Fruit fly (Drosophila melanogaster): ENCODE results near the gene Hmbs.

The Hmbs gene

DNA sequence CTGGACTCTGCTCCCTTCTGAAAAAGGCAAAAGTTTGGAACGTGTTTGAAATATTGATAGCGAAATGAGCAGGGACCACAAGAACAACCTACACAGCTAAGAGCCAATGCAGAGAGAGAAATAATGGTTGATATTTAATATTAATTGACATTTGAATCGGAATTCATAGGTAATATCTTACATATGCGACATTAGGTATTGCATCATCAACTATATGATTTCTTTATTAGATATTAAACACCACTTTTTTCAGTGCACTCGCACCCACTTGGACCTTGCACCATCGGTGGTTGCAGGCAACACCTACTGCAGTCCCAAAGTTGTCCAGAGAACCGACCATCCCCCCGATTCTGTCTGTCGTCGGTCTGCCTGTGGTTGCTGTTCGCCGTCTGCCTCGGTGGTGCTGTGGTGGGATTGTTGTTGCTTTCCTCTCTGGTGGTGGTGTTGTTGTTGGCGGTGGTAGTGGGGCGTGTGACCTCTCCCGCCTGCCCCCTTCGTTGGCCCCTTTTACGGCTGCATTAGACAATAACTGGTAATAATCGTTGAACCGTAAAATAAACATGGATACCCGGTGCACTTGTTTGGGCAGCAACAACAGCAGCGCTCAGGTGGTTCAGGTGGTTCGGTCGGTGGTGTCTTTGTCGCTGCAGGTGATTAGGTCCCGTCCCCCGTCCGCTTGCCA, 44.3 kb downstream of the Hmbs start:
- TF ChIP-seq noc (tag; optimal IDR thresholded peaks at IDR 0.05) = no peak

dm6 chr3L:1379741-1380465, 45.2 kb downstream of the Hmbs start:
- TF ChIP-seq noc (tag; optimal IDR thresholded peaks at IDR 0.05) = no peak

DNA sequence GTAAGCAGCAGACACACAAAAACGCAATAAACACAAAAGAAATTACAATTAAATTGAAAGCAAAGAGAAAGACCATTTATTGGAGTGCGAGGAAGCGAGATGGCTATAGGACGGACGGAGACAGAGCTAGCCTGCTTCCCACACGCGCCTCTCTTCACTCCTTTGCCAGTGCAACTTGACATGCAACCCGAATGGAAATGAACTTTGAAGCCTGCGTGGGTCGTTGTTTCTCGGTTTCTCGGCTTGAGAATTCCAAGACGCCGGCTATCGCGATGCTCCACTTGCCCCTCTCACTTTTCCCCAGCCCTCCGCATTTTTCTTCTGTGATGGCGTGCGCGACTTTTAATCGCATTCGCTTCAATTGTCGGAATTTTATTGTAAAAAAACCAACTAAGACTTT, 46.3 kb downstream of the Hmbs start:
- no peak for TF ChIP-seq noc (tag; optimal IDR thresholded peaks at IDR 0.05)

dm6 chr3L:1385683-1386246, 51.1 kb downstream of the Hmbs start:
- no peak for TF ChIP-seq noc (tag; optimal IDR thresholded peaks at IDR 0.05)

- no peak for TF ChIP-seq noc (tag; optimal IDR thresholded peaks at IDR 0.05)
Measured at dm6 chr3L:1388094-1388493, 53.4 kb downstream of the Hmbs start.

DNA sequence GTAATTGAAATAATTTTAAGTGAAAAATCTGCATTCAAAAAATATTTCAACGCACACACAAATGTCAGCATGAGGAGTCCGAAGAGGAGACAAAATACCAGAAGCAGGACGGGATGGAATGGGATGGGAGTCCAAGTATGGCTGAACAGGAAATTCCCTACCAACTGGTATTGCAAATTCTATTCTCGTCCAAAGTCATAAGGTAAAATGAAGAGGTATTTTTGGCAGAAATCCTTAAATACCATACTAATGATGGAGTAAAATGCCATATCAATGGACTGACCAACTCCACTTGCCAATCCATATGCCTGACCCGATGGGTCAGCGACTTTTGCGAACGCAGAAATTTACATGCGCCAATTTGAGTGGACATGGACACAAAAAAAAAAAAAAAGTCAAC, 54.2 kb downstream of the Hmbs start:
- no peak for TF ChIP-seq noc (tag; optimal IDR thresholded peaks at IDR 0.05)
